Worm (Caenorhabditis elegans) whole organism, mixed stage, embryonic: ENCODE data around the gene kvs-4.

Experiments used
- M03D4.4 ChIP-seq: sonication (generic microtip); optimal IDR thresholded peaks from 2 replicates; lab custom pipeline; 2017; ENCODE audit warnings: mild to moderate bottlenecking, missing genetic modification characterization, missing compliant biosample characterization
- bed-3 ChIP-seq: fragments of 200-800 bp; sonication (Bioruptor generic); optimal IDR thresholded peaks from 3 replicates; lab custom pipeline; 2018; ENCODE audit warnings: mild to moderate bottlenecking, missing genetic modification characterization, moderate library complexity, missing compliant biosample characterization
- blmp-1 ChIP-seq: fragments of 150-350 bp; optimal IDR thresholded peaks from 2 replicates; lab custom pipeline; 2014; ENCODE audit warnings: missing biosample characterization, missing genetic modification characterization
- ceh-39 ChIP-seq: fragments of 150-350 bp; optimal IDR thresholded peaks from 2 replicates; lab custom pipeline; 2014; ENCODE audit warnings: missing biosample characterization, missing genetic modification characterization
- ceh-43 ChIP-seq: fragments of 200-800 bp; sonication (Bioruptor generic); optimal IDR thresholded peaks from 2 replicates; lab custom pipeline; 2018; ENCODE audit warnings: mild to moderate bottlenecking, missing genetic modification characterization, moderate library complexity, missing compliant biosample characterization
- ceh-83 ChIP-seq: fragments of 200-800 bp; sonication (Bioruptor generic); optimal IDR thresholded peaks from 2 replicates; lab custom pipeline; 2018; ENCODE audit warnings: mild to moderate bottlenecking, missing genetic modification characterization, missing compliant biosample characterization
- cnd-1 ChIP-seq: fragments of 200-800 bp; sonication (Bioruptor generic); optimal IDR thresholded peaks from 2 replicates; lab custom pipeline; 2018; ENCODE audit warnings: mild to moderate bottlenecking, missing genetic modification characterization, missing compliant biosample characterization
- ham-2 ChIP-seq: fragments of 200-800 bp; sonication (Bioruptor generic); optimal IDR thresholded peaks from 2 replicates; lab custom pipeline; 2018; ENCODE audit warnings: mild to moderate bottlenecking, missing genetic modification characterization, missing compliant biosample characterization
- lin-32 ChIP-seq: fragments of 200-800 bp; sonication (Bioruptor generic); optimal IDR thresholded peaks from 2 replicates; lab custom pipeline; 2018; ENCODE audit warnings: mild to moderate bottlenecking, missing genetic modification characterization, missing compliant biosample characterization
- lsy-2 ChIP-seq: fragments of 150-350 bp; optimal IDR thresholded peaks from 2 replicates; lab custom pipeline; 2014; ENCODE audit warnings: missing biosample characterization, missing genetic modification characterization
- mls-2 ChIP-seq: sonication (generic microtip); optimal IDR thresholded peaks from 2 replicates; lab custom pipeline; 2016; ENCODE audit warnings: mild to moderate bottlenecking, missing genetic modification characterization, moderate library complexity, missing compliant biosample characterization
- nhr-28 ChIP-seq: fragments of 150-350 bp; optimal IDR thresholded peaks from 2 replicates; lab custom pipeline; 2014; ENCODE audit warnings: missing biosample characterization, missing genetic modification characterization
- unc-39 ChIP-seq: fragments of 150-350 bp; optimal IDR thresholded peaks from 2 replicates; lab custom pipeline; 2014; ENCODE audit warnings: missing biosample characterization, missing genetic modification characterization
- zip-8 ChIP-seq: fragments of 150-350 bp; optimal IDR thresholded peaks from 2 replicates; lab custom pipeline; 2014; ENCODE audit warnings: missing biosample characterization, missing genetic modification characterization
- ztf-11 ChIP-seq: fragments of 150-350 bp; optimal IDR thresholded peaks from 2 replicates; lab custom pipeline; 2014; ENCODE audit warnings: missing biosample characterization, missing genetic modification characterization

kvs-4 gene

ce11 chrIII:11070210-11070609, 57.8 kb downstream of the kvs-4 start:
- no peak for TF ChIP-seq zip-8 (tag; lab: Kevin White, UChicago)
- TF ChIP-seq bed-3 (GFP tag; lab: Kevin White, UChicago): no peak
- no peak for TF ChIP-seq unc-39 (tag; lab: Kevin White, UChicago)
- TF ChIP-seq ceh-39 (tag; lab: Kevin White, UChicago): no peak
- TF ChIP-seq ceh-83 (GFP tag; lab: Kevin White, UChicago): no peak
- no peak for TF ChIP-seq ztf-11 (tag; lab: Kevin White, UChicago)
- TF ChIP-seq lsy-2 (tag; lab: Kevin White, UChicago): no peak
- TF ChIP-seq ham-2 (GFP tag; lab: Kevin White, UChicago): no peak
- no peak for TF ChIP-seq ceh-43
- TF ChIP-seq M03D4.4 (tag; lab: Kevin White, UChicago): no peak
- no peak for TF ChIP-seq cnd-1

ce11 chrIII:11074214-11074613, 61.9 kb downstream of the kvs-4 start, which contains the start of gene str-261:
Gene str-261 (plus strand): TSS chrIII:11074514.
- no peak for TF ChIP-seq lin-32 (GFP tag; lab: Kevin White, UChicago)
- TF ChIP-seq ceh-39 (tag; lab: Kevin White, UChicago): no peak
- TF ChIP-seq cnd-1: no peak
- no peak for TF ChIP-seq blmp-1 (tag; lab: Kevin White, UChicago)
- no peak for TF ChIP-seq ceh-43
- no peak for TF ChIP-seq ham-2 (GFP tag; lab: Kevin White, UChicago)
- no peak for TF ChIP-seq mls-2 (tag; lab: Kevin White, UChicago)
- no peak for TF ChIP-seq nhr-28 (tag; lab: Kevin White, UChicago)
